Worm (Caenorhabditis elegans): ENCODE measurements around the gene nhr-204.

- no peak for TF ChIP-seq nhr-12 (tag; optimal IDR thresholded peaks at IDR 0.05)
- no peak for TF ChIP-seq nhr-237 (tag; optimal IDR thresholded peaks at IDR 0.05)
- TF ChIP-seq unc-39 (tag; optimal IDR thresholded peaks at IDR 0.05) = no peak
- TF ChIP-seq unc-62 (GFP tag; optimal IDR thresholded peaks at IDR 0.05) = no peak
- TF ChIP-seq nhr-28 (tag; optimal IDR thresholded peaks at IDR 0.05) = no peak
- TF ChIP-seq nhr-76 (tag; optimal IDR thresholded peaks at IDR 0.05) = no peak
Observed at ce11 chrV:285298-285697, 26.7 kb upstream of the nhr-204 start.

Measured in whole organism, mixed stage, embryonic.